Comparison of ENCODE assay signal across 1 fruit fly cellular context in the genomic region with DNA sequence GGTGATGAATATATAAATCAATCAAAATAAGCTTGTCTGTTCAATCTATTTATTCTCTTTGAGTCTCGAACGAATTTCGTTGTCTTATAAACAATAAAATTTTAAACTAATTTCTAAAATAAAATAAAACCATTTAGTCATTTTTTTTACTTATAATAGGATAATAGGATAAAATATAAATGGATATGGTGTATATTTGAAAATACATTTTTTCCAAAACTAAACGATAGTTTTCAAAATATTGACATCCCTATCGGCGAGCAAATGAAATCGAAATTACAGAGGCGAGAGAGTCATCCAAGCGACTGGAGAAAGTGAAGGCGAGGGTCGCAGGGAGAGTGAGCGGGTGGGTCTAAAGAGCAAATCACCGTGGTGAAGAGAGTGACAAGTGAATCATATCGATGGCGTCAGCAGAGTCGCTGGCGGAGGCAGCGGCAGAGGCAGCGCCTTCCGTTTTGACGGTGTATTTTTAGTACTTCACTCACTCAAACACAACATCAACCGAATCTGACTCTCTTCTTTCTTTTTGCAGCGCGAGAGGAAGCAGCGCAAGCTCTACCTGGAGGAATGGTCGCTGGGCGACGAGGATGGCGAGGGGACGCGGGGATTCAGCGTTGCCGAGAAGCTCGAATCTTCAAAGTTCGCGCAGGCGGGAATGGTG.
TF ChIP-seq lines count a peak whose summit lies in the region.

No protein-coding gene starts in this region.

TF ChIP-seq in whole organism, embryonic, 481 proteins besides CTCF, POLR2A, EP300 and RAD21 (continued from another document and continues in another):
- TF ChIP-seq CG3995 (GFP tag; optimal IDR thresholded peaks at IDR 0.05; lab: Kevin White, UChicago) (peak; percentile 81), Ada2b (GFP tag; IDR thresholded peaks at IDR 0.05; lab: Robert Waterston, UW) (no peak), unpg (GFP tag; optimal IDR thresholded peaks at IDR 0.05; lab: Kevin White, UChicago) (peak; percentile 98), CG8388 (GFP tag; optimal IDR thresholded peaks at IDR 0.05; lab: Kevin White, UChicago) (peak; percentile 98), ssp (GFP tag; IDR thresholded peaks at IDR 0.05; lab: Robert Waterston, UW) (no peak), CG14860 (GFP tag; IDR thresholded peaks at IDR 0.05; lab: Robert Waterston, UW; ENCODE audit: partially characterized antibody) (no peak), chn (GFP tag; optimal IDR thresholded peaks at IDR 0.05; lab: Kevin White, UChicago) (peak; percentile 58), ERR (GFP tag; optimal IDR thresholded peaks at IDR 0.05; lab: Kevin White, UChicago) (peak; percentile 58), CG2120 (GFP tag; optimal IDR thresholded peaks at IDR 0.05; lab: Kevin White, UChicago) (peak; percentile 92), CG11398 (GFP tag; optimal IDR thresholded peaks at IDR 0.05; lab: Kevin White, UChicago) (no peak), CG18599 (GFP tag; optimal IDR thresholded peaks at IDR 0.05; lab: Kevin White, UChicago) (peak; percentile 99), h (optimal IDR thresholded peaks at IDR 0.05; lab: Kevin White, UChicago) (no peak), CG10431 (GFP tag; optimal IDR thresholded peaks at IDR 0.05; lab: Kevin White, UChicago) (peak; percentile 96), bowl (GFP tag; IDR thresholded peaks at IDR 0.05; lab: Robert Waterston, UW) (no peak), btn (GFP tag; optimal IDR thresholded peaks at IDR 0.05; lab: Kevin White, UChicago) (no peak), CG6791 (GFP tag; IDR thresholded peaks at IDR 0.05; lab: Robert Waterston, UW; ENCODE audit: partially characterized antibody) (no peak), lmd (GFP tag; IDR thresholded peaks at IDR 0.05; lab: Robert Waterston, UW) (no peak), fu2 (GFP tag; optimal IDR thresholded peaks at IDR 0.05; lab: Kevin White, UChicago) (peak; percentile 4), CG18619 (GFP tag; optimal IDR thresholded peaks at IDR 0.05; lab: Kevin White, UChicago) (peak; percentile 98), pum (GFP tag; optimal IDR thresholded peaks at IDR 0.05; lab: Kevin White, UChicago) (peak; percentile 60), CrebB (tag; optimal IDR thresholded peaks at IDR 0.05; lab: Kevin White, UChicago) (peak; percentile 92), Xbp1 (GFP tag; optimal IDR thresholded peaks at IDR 0.05; lab: Kevin White, UChicago) (peak; percentile 94), CG7786 (GFP tag; optimal IDR thresholded peaks at IDR 0.05; lab: Kevin White, UChicago) (peak; percentile 58), lbe (GFP tag; optimal IDR thresholded peaks at IDR 0.05; lab: Kevin White, UChicago) (peak; percentile 86), CkIIα-i1 (GFP tag; IDR thresholded peaks at IDR 0.05; lab: Robert Waterston, UW) (no peak), CG4282 (GFP tag; optimal IDR thresholded peaks at IDR 0.05; lab: Kevin White, UChicago) (no peak), CG11723 (GFP tag; optimal IDR thresholded peaks at IDR 0.05; lab: Kevin White, UChicago) (peak; percentile 93), HmgD (GFP tag; optimal IDR thresholded peaks at IDR 0.05; lab: Kevin White, UChicago) (no peak), GATAe (GFP tag; conservative IDR thresholded peaks at IDR 0.05; lab: Robert Waterston, UW) (no peak), NFAT (GFP tag; IDR thresholded peaks at IDR 0.05; lab: Robert Waterston, UW) (no peak), CG8478 (optimal IDR thresholded peaks at IDR 0.05; lab: Kevin White, UChicago) (no peak), CG11456 (GFP tag; IDR thresholded peaks at IDR 0.05; lab: Robert Waterston, UW) (no peak), CG8944 (GFP tag; optimal IDR thresholded peaks at IDR 0.05; lab: Kevin White, UChicago) (no peak), Mad (GFP tag; optimal IDR thresholded peaks at IDR 0.05; lab: Kevin White, UChicago) (peak; percentile 72), sob (GFP tag; IDR thresholded peaks at IDR 0.05; lab: Robert Waterston, UW) (no peak), CG9797 (GFP tag; optimal IDR thresholded peaks at IDR 0.05; lab: Kevin White, UChicago) (peak; percentile 48), trem (tag; optimal IDR thresholded peaks at IDR 0.05; lab: Kevin White, UChicago) (peak; percentile 96), CG6854 (GFP tag; optimal IDR thresholded peaks at IDR 0.05; lab: Kevin White, UChicago) (peak; percentile 98), CG3726 (GFP tag; IDR thresholded peaks at IDR 0.05; lab: Robert Waterston, UW) (no peak), CG10366 (GFP tag; IDR thresholded peaks at IDR 0.05; lab: Robert Waterston, UW) (no peak), E2f2 (GFP tag; IDR thresholded peaks at IDR 0.05; lab: Robert Waterston, UW) (no peak), gsb (GFP tag; IDR thresholded peaks at IDR 0.05; lab: Robert Waterston, UW) (no peak), H15 (GFP tag; IDR thresholded peaks at IDR 0.05; lab: Robert Waterston, UW) (no peak), CG4730 (GFP tag; IDR thresholded peaks at IDR 0.05; lab: Robert Waterston, UW) (no peak), gfzf (GFP tag; optimal IDR thresholded peaks at IDR 0.05; lab: Kevin White, UChicago) (no peak), insv (GFP tag; optimal IDR thresholded peaks at IDR 0.05; lab: Kevin White, UChicago) (peak in 1 of 2 experiments; percentile 81), pita (GFP tag; optimal IDR thresholded peaks at IDR 0.05; lab: Kevin White, UChicago) (no peak), YL-1 (GFP tag; optimal IDR thresholded peaks at IDR 0.05; lab: Kevin White, UChicago) (peak; percentile 95), CG2199 (GFP tag; IDR thresholded peaks at IDR 0.05; lab: Robert Waterston, UW) (no peak), sim (GFP tag; IDR thresholded peaks at IDR 0.05; lab: Robert Waterston, UW) (no peak), CG13894 (tag; optimal IDR thresholded peaks at IDR 0.05; lab: Kevin White, UChicago) (peak; percentile 98), zfh2 (GFP tag; optimal IDR thresholded peaks at IDR 0.05; lab: Kevin White, UChicago) (peak; percentile 70), B-H2 (GFP tag; optimal IDR thresholded peaks at IDR 0.05; lab: Kevin White, UChicago) (peak; percentile 98), prd (optimal IDR thresholded peaks at IDR 0.05; lab: Kevin White, UChicago) (no peak), prd (GFP tag; IDR thresholded peaks at IDR 0.05; lab: Robert Waterston, UW) (no peak), p53 (GFP tag; optimal IDR thresholded peaks at IDR 0.05; lab: Kevin White, UChicago) (peak; percentile 20), sna (GFP tag; IDR thresholded peaks at IDR 0.05; lab: Robert Waterston, UW; ENCODE audit: partially characterized antibody) (no peak), fru (optimal IDR thresholded peaks at IDR 0.05; lab: Kevin White, UChicago) (no peak), Hsf (GFP tag; optimal IDR thresholded peaks at IDR 0.05; lab: Kevin White, UChicago) (peak; percentile 82), CG16779 (GFP tag; IDR thresholded peaks at IDR 0.05; lab: Robert Waterston, UW) (no peak), Dbx (GFP tag; IDR thresholded peaks at IDR 0.05; lab: Robert Waterston, UW) (no peak), en (GFP tag; optimal IDR thresholded peaks at IDR 0.05; lab: Kevin White, UChicago) (no peak), CG9817 (tag; optimal IDR thresholded peaks at IDR 0.05; lab: Kevin White, UChicago) (peak; percentile 97), eve (GFP tag; optimal IDR thresholded peaks at IDR 0.05; lab: Kevin White, UChicago) (no peak), Elba2 (GFP tag; optimal IDR thresholded peaks at IDR 0.05; lab: Kevin White, UChicago) (peak; percentile 29), mam (GFP tag; optimal IDR thresholded peaks at IDR 0.05; lab: Kevin White, UChicago) (peak; percentile 65), Jarid2 (GFP tag; optimal IDR thresholded peaks at IDR 0.05; lab: Kevin White, UChicago) (peak; percentile 77), nerfin-2 (GFP tag; IDR thresholded peaks at IDR 0.05; lab: Robert Waterston, UW; ENCODE audit: partially characterized antibody) (no peak), CG11085 (GFP tag; IDR thresholded peaks at IDR 0.05; lab: Robert Waterston, UW) (no peak), CG1529 (GFP tag; optimal IDR thresholded peaks at IDR 0.05; lab: Kevin White, UChicago) (peak; percentile 95), Dll (GFP tag; IDR thresholded peaks at IDR 0.05; lab: Robert Waterston, UW; ENCODE audit: partially characterized antibody) (no peak), Oaz (GFP tag; IDR thresholded peaks at IDR 0.05; lab: Robert Waterston, UW) (no peak), gsb-n (tag; optimal IDR thresholded peaks at IDR 0.05; lab: Kevin White, UChicago) (peak; percentile 99), dati (GFP tag; IDR thresholded peaks at IDR 0.05; lab: Robert Waterston, UW) (no peak), kni (GFP tag; optimal IDR thresholded peaks at IDR 0.05; lab: Kevin White, UChicago) (peak; percentile 96), cad (GFP tag; optimal IDR thresholded peaks at IDR 0.05; lab: Kevin White, UChicago) (no peak), CG10274 (GFP tag; optimal IDR thresholded peaks at IDR 0.05; lab: Kevin White, UChicago) (peak; percentile 87), sr (GFP tag; IDR thresholded peaks at IDR 0.05; lab: Robert Waterston, UW) (no peak), Chrac-16 (GFP tag; optimal IDR thresholded peaks at IDR 0.05; lab: Kevin White, UChicago) (peak; percentile 89), Opbp (GFP tag; IDR thresholded peaks at IDR 0.05; lab: Robert Waterston, UW; ENCODE audit: partially characterized antibody) (no peak), Atf-2 (GFP tag; optimal IDR thresholded peaks at IDR 0.05; lab: Kevin White, UChicago) (no peak), toy (GFP tag; IDR thresholded peaks at IDR 0.05; lab: Robert Waterston, UW) (no peak), nmo (GFP tag; optimal IDR thresholded peaks at IDR 0.05; lab: Kevin White, UChicago) (peak; percentile 99), sens-2 (GFP tag; IDR thresholded peaks at IDR 0.05; lab: Robert Waterston, UW) (no peak), abd-A (tag; optimal IDR thresholded peaks at IDR 0.05; lab: Kevin White, UChicago) (peak; percentile 100), CG31388 (GFP tag; optimal IDR thresholded peaks at IDR 0.05; lab: Kevin White, UChicago) (peak; percentile 86), NC2α (GFP tag; optimal IDR thresholded peaks at IDR 0.05; lab: Kevin White, UChicago) (no peak), D19B (GFP tag; optimal IDR thresholded peaks at IDR 0.05; lab: Kevin White, UChicago) (peak; percentile 91), ato (GFP tag; IDR thresholded peaks at IDR 0.05; lab: Robert Waterston, UW; ENCODE audit: partially characterized antibody) (no peak), odd (GFP tag; optimal IDR thresholded peaks at IDR 0.05; lab: Kevin White, UChicago) (peak; percentile 98), ap (GFP tag; IDR thresholded peaks at IDR 0.05; lab: Robert Waterston, UW) (no peak), CG16813 (GFP tag; IDR thresholded peaks at IDR 0.05; lab: Robert Waterston, UW; ENCODE audit: partially characterized antibody) (no peak), tio (GFP tag; optimal IDR thresholded peaks at IDR 0.05; lab: Kevin White, UChicago) (peak; percentile 95), CG8765 (GFP tag; IDR thresholded peaks at IDR 0.05; lab: Robert Waterston, UW) (no peak), Antp (GFP tag; optimal IDR thresholded peaks at IDR 0.05; lab: Kevin White, UChicago) (peak; percentile 41), CG10267 (tag; optimal IDR thresholded peaks at IDR 0.05; lab: Kevin White, UChicago) (peak; percentile 98), CG17612 (GFP tag; IDR thresholded peaks at IDR 0.05; lab: Robert Waterston, UW) (no peak), Atf6 (GFP tag; IDR thresholded peaks at IDR 0.05; lab: Robert Waterston, UW) (no peak), CG9876 (GFP tag; optimal IDR thresholded peaks at IDR 0.05; lab: Kevin White, UChicago) (peak; percentile 6), Meics (GFP tag; optimal IDR thresholded peaks at IDR 0.05; lab: Kevin White, UChicago) (peak; percentile 99), bab2 (GFP tag; optimal IDR thresholded peaks at IDR 0.05; lab: Kevin White, UChicago) (peak; percentile 64), schlank (tag; optimal IDR thresholded peaks at IDR 0.05; lab: Kevin White, UChicago) (peak; percentile 86), CG17802 (tag; optimal IDR thresholded peaks at IDR 0.05; lab: Kevin White, UChicago) (peak; percentile 69), oc (tag; optimal IDR thresholded peaks at IDR 0.05; lab: Kevin White, UChicago) (peak; percentile 96), grn (GFP tag; optimal IDR thresholded peaks at IDR 0.05; lab: Kevin White, UChicago) (no peak), CG9609 (GFP tag; optimal IDR thresholded peaks at IDR 0.05; lab: Kevin White, UChicago) (peak; percentile 36), CG34224 (GFP tag; IDR thresholded peaks at IDR 0.05; lab: Robert Waterston, UW; ENCODE audit: partially characterized antibody) (no peak), CG3281 (GFP tag; optimal IDR thresholded peaks at IDR 0.05; lab: Kevin White, UChicago) (peak; percentile 98), CG12219 (GFP tag; optimal IDR thresholded peaks at IDR 0.05; lab: Kevin White, UChicago) (peak; percentile 91), Mrtf (GFP tag; IDR thresholded peaks at IDR 0.05; lab: Robert Waterston, UW) (no peak), CG12071 (GFP tag; optimal IDR thresholded peaks at IDR 0.05; lab: Kevin White, UChicago) (peak; percentile 88), zen2 (GFP tag; IDR thresholded peaks at IDR 0.05; lab: Robert Waterston, UW; ENCODE audit: partially characterized antibody) (no peak), CG12659 (GFP tag; optimal IDR thresholded peaks at IDR 0.05; lab: Kevin White, UChicago) (peak; percentile 99), exex (tag; optimal IDR thresholded peaks at IDR 0.05; lab: Kevin White, UChicago) (peak; percentile 99), lab (GFP tag; optimal IDR thresholded peaks at IDR 0.05; lab: Kevin White, UChicago) (peak; percentile 99), CG9437 (GFP tag; optimal IDR thresholded peaks at IDR 0.05; lab: Kevin White, UChicago) (peak; percentile 95), z (GFP tag; IDR thresholded peaks at IDR 0.05; lab: Robert Waterston, UW) (no peak), cg (GFP tag; optimal IDR thresholded peaks at IDR 0.05; lab: Kevin White, UChicago) (peak; percentile 42), CG1647 (GFP tag; optimal IDR thresholded peaks at IDR 0.05; lab: Kevin White, UChicago) (peak; percentile 71), CG5245 (GFP tag; optimal IDR thresholded peaks at IDR 0.05; lab: Kevin White, UChicago) (peak; percentile 74), CG5953 (GFP tag; IDR thresholded peaks at IDR 0.05; lab: Robert Waterston, UW) (no peak), yki (optimal IDR thresholded peaks at IDR 0.05; lab: Kevin White, UChicago) (peak; percentile 91), Pdp1 (GFP tag; optimal IDR thresholded peaks at IDR 0.05; lab: Kevin White, UChicago) (peak; percentile 62 to 64), Atf3 (GFP tag; optimal IDR thresholded peaks at IDR 0.05; lab: Kevin White, UChicago) (peak; percentile 56), ac (GFP tag; optimal IDR thresholded peaks at IDR 0.05; lab: Kevin White, UChicago) (peak; percentile 75), amos (GFP tag; IDR thresholded peaks at IDR 0.05; lab: Robert Waterston, UW; ENCODE audit: partially characterized antibody) (no peak), Camta (GFP tag; optimal IDR thresholded peaks at IDR 0.05; lab: Kevin White, UChicago) (peak; percentile 39)
